Worm (Caenorhabditis elegans): ENCODE data around the gene bgal-1.
A peak's percentile ranks its signal among the peaks of the same experiment; 100 is the strongest.

The bgal-1 gene

ce11 chrV:11209452-11210188 lies 16.2 kb downstream of the bgal-1 start:
- TF ChIP-seq K09A11.1 (tag; optimal IDR thresholded peaks at IDR 0.05; ENCODE audit: insufficient read depth) (no peak), sox-4 (tag; optimal IDR thresholded peaks at IDR 0.05) (no peak), npax-4 (tag; optimal IDR thresholded peaks at IDR 0.05) (no peak), F13H6.1 (tag; optimal IDR thresholded peaks at IDR 0.05) (no peak), C38D4.7 (GFP tag; optimal IDR thresholded peaks at IDR 0.05) (no peak)

- TF ChIP-seq C38D4.7 (GFP tag; optimal IDR thresholded peaks at IDR 0.05) = no peak
- TF ChIP-seq pag-3 (tag; optimal IDR thresholded peaks at IDR 0.05; ENCODE audit: borderline replicate concordance) = no peak
- TF ChIP-seq rnt-1 (tag; optimal IDR thresholded peaks at IDR 0.05) = no peak
- TF ChIP-seq K09A11.1 (tag; optimal IDR thresholded peaks at IDR 0.05; ENCODE audit: insufficient read depth) = no peak
- TF ChIP-seq ceh-9 (tag; optimal IDR thresholded peaks at IDR 0.05) = no peak
- TF ChIP-seq unc-55 (GFP tag; optimal IDR thresholded peaks at IDR 0.05) = no peak
- TF ChIP-seq tbx-2 (tag; optimal IDR thresholded peaks at IDR 0.05) = no peak
- no peak for TF ChIP-seq dve-1 (tag; optimal IDR thresholded peaks at IDR 0.05)
- TF ChIP-seq lin-11 (tag; optimal IDR thresholded peaks at IDR 0.05) = no peak
These were observed 19.4 kb downstream of the bgal-1 start for ce11 chrV:11206467-11206866.

ce11 chrV:11204452-11204851 lies 21.4 kb downstream of the bgal-1 start:
- TF ChIP-seq mec-3 (tag; optimal IDR thresholded peaks at IDR 0.05; ENCODE audit: borderline replicate concordance) (no peak), pag-3 (tag; optimal IDR thresholded peaks at IDR 0.05; ENCODE audit: borderline replicate concordance) (no peak), nhr-232 (tag; optimal IDR thresholded peaks at IDR 0.05) (no peak), syd-9 (tag; optimal IDR thresholded peaks at IDR 0.05) (no peak), C08G9.2 (tag; optimal IDR thresholded peaks at IDR 0.05) (no peak), ref-2 (tag; optimal IDR thresholded peaks at IDR 0.05) (no peak), ceh-48 (tag; optimal IDR thresholded peaks at IDR 0.05) (no peak), pat-9 (tag; optimal IDR thresholded peaks at IDR 0.05) (no peak), unc-86 (tag; optimal IDR thresholded peaks at IDR 0.05) (no peak), pax-1 (tag; optimal IDR thresholded peaks at IDR 0.05) (no peak), pha-4 (tag; optimal IDR thresholded peaks at IDR 0.05) (no peak), pros-1 (tag; optimal IDR thresholded peaks at IDR 0.05) (no peak)

- TF ChIP-seq hlh-8 (tag; optimal IDR thresholded peaks at IDR 0.05) (no peak), elt-2 (tag; optimal IDR thresholded peaks at IDR 0.05) (peak; percentile 49)
These were observed 23.8 kb downstream of the bgal-1 start, which contains the start of gene K10D6.4 for ce11 chrV:11201826-11202565. Gene K10D6.4, plus strand, starts transcription at chrV:11201925.

- no peak for TF ChIP-seq ets-4 (tag; optimal IDR thresholded peaks at IDR 0.05)
- TF ChIP-seq sdc-2 (tag; optimal IDR thresholded peaks at IDR 0.05) = no peak
- no peak for TF ChIP-seq rnt-1 (tag; optimal IDR thresholded peaks at IDR 0.05)
- no peak for TF ChIP-seq ceh-6 (GFP tag; optimal IDR thresholded peaks at IDR 0.05)
- TF ChIP-seq ceh-45 (GFP tag; IDR thresholded peaks at IDR 0.05) = no peak
- TF ChIP-seq tbx-2 (tag; optimal IDR thresholded peaks at IDR 0.05) = no peak
- TF ChIP-seq sox-4 (tag; optimal IDR thresholded peaks at IDR 0.05) = no peak
These were observed 25.5 kb downstream of the bgal-1 start, which contains the start of gene K10D6.3 for ce11 chrV:11200316-11200715. Gene K10D6.3, plus strand, starts transcription at chrV:11200616.

ce11 chrV:11199497-11199896 lies 26.3 kb downstream of the bgal-1 start:
- no peak for TF ChIP-seq lin-11 (tag; optimal IDR thresholded peaks at IDR 0.05)
- no peak for TF ChIP-seq lim-6 (tag; optimal IDR thresholded peaks at IDR 0.05)
- no peak for TF ChIP-seq gmeb-2 (tag; optimal IDR thresholded peaks at IDR 0.05)
- TF ChIP-seq rnt-1 (tag; optimal IDR thresholded peaks at IDR 0.05) = no peak
- TF ChIP-seq tbx-7 (tag; optimal IDR thresholded peaks at IDR 0.05) = no peak
- TF ChIP-seq unc-42 (tag; optimal IDR thresholded peaks at IDR 0.05) = no peak
- no peak for TF ChIP-seq hlh-30 (tag; optimal IDR thresholded peaks at IDR 0.05; ENCODE audit: insufficient read depth)
- TF ChIP-seq unc-55 (GFP tag; optimal IDR thresholded peaks at IDR 0.05) = no peak
- no peak for TF ChIP-seq syd-9 (tag; optimal IDR thresholded peaks at IDR 0.05)
- no peak for TF ChIP-seq pha-4 (tag; optimal IDR thresholded peaks at IDR 0.05)
- TF ChIP-seq ztf-16 (tag; optimal IDR thresholded peaks at IDR 0.05) = no peak

Data from whole organism, late embryonic.